Worm (Caenorhabditis elegans) whole organism, L4 larva: ENCODE measurements around the gene clik-1.

Source experiments
- F10B5.3 ChIP-seq: sonication (generic microtip); optimal IDR thresholded peaks from 2 replicates; lab custom pipeline; 2016; ENCODE audit warnings: mild to moderate bottlenecking, missing genetic modification characterization, missing compliant biosample characterization
- F49E8.2 ChIP-seq: sonication (generic microtip); optimal IDR thresholded peaks from 2 replicates; lab custom pipeline; 2016; ENCODE audit warnings: missing compliant biosample characterization, mild to moderate bottlenecking, missing genetic modification characterization, borderline replicate concordance
- Y5F2A.4 ChIP-seq: fragments of 200-800 bp; sonication (Bioruptor generic); optimal IDR thresholded peaks from 2 replicates; lab custom pipeline; 2018; ENCODE audit warnings: mild to moderate bottlenecking, missing genetic modification characterization, missing compliant biosample characterization
- Y75B8A.6 ChIP-seq: fragments of 200-800 bp; sonication (Bioruptor generic); IDR thresholded peaks from 2 replicates; pipeline ENCODE4 v1.3.6; 2022; ENCODE audit warnings: missing genetic modification reagents, missing genetic modification characterization, missing compliant biosample characterization
- aha-1 ChIP-seq: fragments of 150-350 bp; peaks from one replicate; lab custom pipeline; 2014; ENCODE audit warnings: missing biosample characterization, missing genetic modification characterization
- aly-2 ChIP-seq: sonication (generic microtip); optimal IDR thresholded peaks from 2 replicates; lab custom pipeline; 2018; ENCODE audit warnings: missing biosample characterization, missing genetic modification characterization
- ceh-32 ChIP-seq: sonication (generic microtip); optimal IDR thresholded peaks from 2 replicates; lab custom pipeline; 2016; ENCODE audit warnings: mild to moderate bottlenecking, missing genetic modification characterization, missing compliant biosample characterization; ENCODE audit not compliant: poor library complexity
- ceh-44 ChIP-seq: fragments of 200-800 bp; sonication (Bioruptor generic); IDR thresholded peaks from 2 replicates; pipeline ENCODE4 v1.3.6; 2022; ENCODE audit warnings: missing genetic modification reagents, missing genetic modification characterization, missing compliant biosample characterization
- ceh-62 ChIP-seq: sonication (generic microtip); optimal IDR thresholded peaks from 2 replicates; lab custom pipeline; 2017; ENCODE audit warnings: missing biosample characterization, missing genetic modification characterization
- ces-1 ChIP-seq: fragments of 150-350 bp; sonication (generic microtip); optimal IDR thresholded peaks from 4 replicates; lab custom pipeline; 2014; ENCODE audit warnings: missing biosample characterization, missing genetic modification reagents, missing genetic modification characterization
- daf-19 ChIP-seq: fragments of 200-800 bp; sonication (Bioruptor generic); conservative IDR thresholded peaks from 2 replicates; pipeline ENCODE4 v1.3.6; 2022; ENCODE audit warnings: missing genetic modification characterization, missing compliant biosample characterization
- dmd-6 ChIP-seq: fragments of 200-800 bp; sonication (Bioruptor generic); IDR thresholded peaks from 2 replicates; pipeline ENCODE4 v1.3.6; 2022; ENCODE audit warnings: missing genetic modification reagents, missing genetic modification characterization, missing compliant biosample characterization
- dmd-8 ChIP-seq: fragments of 200-800 bp; sonication (Bioruptor generic); IDR thresholded peaks from 2 replicates; pipeline ENCODE4 v1.3.6; 2022; ENCODE audit warnings: missing genetic modification characterization, missing compliant biosample characterization
- dve-1 ChIP-seq: sonication (generic microtip); optimal IDR thresholded peaks from 2 replicates; lab custom pipeline; 2017; ENCODE audit warnings: antibody characterized with exemption, mild to moderate bottlenecking, missing genetic modification characterization, missing compliant biosample characterization; ENCODE audit not compliant: insufficient read depth
- egl-27 ChIP-seq: sonication (generic microtip); optimal IDR thresholded peaks from 3 replicates; lab custom pipeline; 2017; ENCODE audit warnings: missing biosample characterization, missing genetic modification reagents, missing genetic modification characterization
- fos-1 ChIP-seq: fragments of 150-350 bp; optimal IDR thresholded peaks from 2 replicates; lab custom pipeline; 2014; ENCODE audit warnings: missing biosample characterization, missing genetic modification characterization
- hif-1 ChIP-seq, 2 experiments: sonication (generic microtip); optimal IDR thresholded peaks; 2 replicates each; lab custom pipeline; 2016 to 2017; ENCODE audit warnings: missing compliant biosample characterization in 2 of 2, missing genetic modification characterization in 2 of 2, missing genetic modification reagents in 2 of 2, missing genotype in 2 of 2, mild to moderate bottlenecking in 1 of 2
- hlh-30 ChIP-seq: sonication (generic microtip); optimal IDR thresholded peaks from 2 replicates; lab custom pipeline; 2017; ENCODE audit warnings: antibody characterized with exemption, mild to moderate bottlenecking, missing genetic modification characterization, missing compliant biosample characterization; ENCODE audit not compliant: insufficient read depth
- jun-1 ChIP-seq: fragments of 150-350 bp; optimal IDR thresholded peaks from 2 replicates; lab custom pipeline; 2014; ENCODE audit warnings: missing biosample characterization, missing genetic modification reagents, missing genetic modification characterization
- lim-7 ChIP-seq: fragments of 200-800 bp; sonication (Bioruptor generic); IDR thresholded peaks from 2 replicates; pipeline ENCODE4 v1.3.6; 2022; ENCODE audit warnings: missing genetic modification characterization, missing compliant biosample characterization
- lin-29 ChIP-seq: fragments of 200-800 bp; sonication (Bioruptor generic); IDR thresholded peaks from 2 replicates; pipeline ENCODE4 v1.3.6; 2022; ENCODE audit warnings: missing genetic modification reagents, missing genetic modification characterization, missing compliant biosample characterization
- lin-38 ChIP-seq: fragments of 200-800 bp; sonication (Bioruptor generic); IDR thresholded peaks from 2 replicates; pipeline ENCODE4 v1.3.6; 2022; ENCODE audit warnings: missing genetic modification reagents, missing genetic modification characterization, missing compliant biosample characterization
- lin-39 ChIP-seq: fragments of 150-350 bp; optimal IDR thresholded peaks from 2 replicates; lab custom pipeline; 2014; ENCODE audit warnings: missing biosample characterization, missing genetic modification reagents, missing genetic modification characterization
- lir-3 ChIP-seq: sonication (generic microtip); optimal IDR thresholded peaks from 2 replicates; lab custom pipeline; 2016; ENCODE audit warnings: mild to moderate bottlenecking, missing genetic modification characterization, missing compliant biosample characterization
- madf-5 ChIP-seq, 2 experiments: fragments of 200-800 bp; sonication (Bioruptor generic); IDR thresholded peaks; 2 replicates each; pipeline ENCODE4 v1.3.6; 2022; ENCODE audit warnings: missing compliant biosample characterization in 2 of 2, missing genetic modification characterization in 2 of 2
- madf-9 ChIP-seq: fragments of 200-800 bp; sonication (Bioruptor generic); conservative IDR thresholded peaks from 2 replicates; pipeline ENCODE4 v1.3.6; 2022; ENCODE audit warnings: missing genetic modification reagents, missing genetic modification characterization, missing compliant biosample characterization
- nhr-10 ChIP-seq: fragments of 150-350 bp; optimal IDR thresholded peaks from 2 replicates; lab custom pipeline; 2014; ENCODE audit warnings: missing biosample characterization, missing genetic modification characterization
- nhr-102 ChIP-seq: sonication (generic microtip); optimal IDR thresholded peaks from 2 replicates; lab custom pipeline; 2016; ENCODE audit warnings: mild to moderate bottlenecking, missing genetic modification characterization, moderate library complexity, missing compliant biosample characterization
- nhr-11 ChIP-seq: fragments of 150-350 bp; optimal IDR thresholded peaks from 2 replicates; lab custom pipeline; 2014; ENCODE audit warnings: missing biosample characterization, missing genetic modification characterization
- nhr-28 ChIP-seq: fragments of 150-350 bp; optimal IDR thresholded peaks from 2 replicates; lab custom pipeline; 2014; ENCODE audit warnings: missing biosample characterization, missing genetic modification characterization
- nhr-42 ChIP-seq: fragments of 200-800 bp; sonication (Bioruptor generic); IDR thresholded peaks from 2 replicates; pipeline ENCODE4 v1.3.6; 2022; ENCODE audit warnings: missing genetic modification characterization, missing compliant biosample characterization
- nhr-6 ChIP-seq: fragments of 150-350 bp; optimal IDR thresholded peaks from 2 replicates; lab custom pipeline; 2014; ENCODE audit warnings: missing biosample characterization, missing genetic modification characterization
- pha-4 ChIP-seq, 2 experiments: fragments of 150-350 bp in 1 of 2; fragments of 200-800 bp in 1 of 2; sonication (Bioruptor generic) in 1 of 2; IDR thresholded peaks in 1 of 2; optimal IDR thresholded peaks in 1 of 2; 2 replicates each; pipeline versions ENCODE4 v1.3.6 to Lab custom; 2014 to 2022; ENCODE audit warnings: missing genetic modification characterization in 2 of 2, missing genetic modification reagents in 2 of 2, missing biosample characterization in 1 of 2, missing compliant biosample characterization in 1 of 2
- saeg-2 ChIP-seq: fragments of 200-800 bp; sonication (Bioruptor generic); IDR thresholded peaks from 2 replicates; pipeline ENCODE4 v1.3.6; 2022; ENCODE audit warnings: missing genetic modification reagents, missing genetic modification characterization, missing compliant biosample characterization
- snpc-1.2 ChIP-seq: fragments of 200-800 bp; sonication (Bioruptor generic); IDR thresholded peaks from 2 replicates; pipeline ENCODE4 v1.3.6; 2022; ENCODE audit warnings: missing genetic modification reagents, missing genetic modification characterization, missing compliant biosample characterization
- spr-3 ChIP-seq: fragments of 200-800 bp; sonication (Bioruptor generic); optimal IDR thresholded peaks from 2 replicates; lab custom pipeline; 2018; ENCODE audit warnings: mild to moderate bottlenecking, missing genetic modification characterization, missing compliant biosample characterization
- tra-1 ChIP-seq: fragments of 200-800 bp; sonication (Bioruptor generic); IDR thresholded peaks from 2 replicates; pipeline ENCODE4 v1.3.6; 2022; ENCODE audit warnings: missing genetic modification reagents, missing genetic modification characterization, missing compliant biosample characterization
- unc-130 ChIP-seq: sonication (generic microtip); optimal IDR thresholded peaks from 2 replicates; lab custom pipeline; 2016; ENCODE audit warnings: missing genetic modification reagents, missing genetic modification characterization, missing compliant biosample characterization
- zag-1 ChIP-seq: fragments of 150-350 bp; optimal IDR thresholded peaks from 2 replicates; lab custom pipeline; 2014; ENCODE audit warnings: missing biosample characterization, missing genetic modification characterization
- zfp-3 ChIP-seq: fragments of 200-800 bp; sonication (Bioruptor generic); conservative IDR thresholded peaks from 2 replicates; pipeline ENCODE4 v1.3.6; 2022; ENCODE audit warnings: missing genetic modification reagents, missing genetic modification characterization, missing compliant biosample characterization
- zip-11 ChIP-seq: fragments of 200-800 bp; sonication (Bioruptor generic); IDR thresholded peaks from 2 replicates; pipeline ENCODE4 v1.3.6; 2022; ENCODE audit warnings: missing genetic modification characterization, missing compliant biosample characterization
- ztf-11 ChIP-seq: fragments of 150-350 bp; optimal IDR thresholded peaks from 2 replicates; lab custom pipeline; 2014; ENCODE audit warnings: missing biosample characterization, missing genetic modification characterization

The clik-1 gene

DNA sequence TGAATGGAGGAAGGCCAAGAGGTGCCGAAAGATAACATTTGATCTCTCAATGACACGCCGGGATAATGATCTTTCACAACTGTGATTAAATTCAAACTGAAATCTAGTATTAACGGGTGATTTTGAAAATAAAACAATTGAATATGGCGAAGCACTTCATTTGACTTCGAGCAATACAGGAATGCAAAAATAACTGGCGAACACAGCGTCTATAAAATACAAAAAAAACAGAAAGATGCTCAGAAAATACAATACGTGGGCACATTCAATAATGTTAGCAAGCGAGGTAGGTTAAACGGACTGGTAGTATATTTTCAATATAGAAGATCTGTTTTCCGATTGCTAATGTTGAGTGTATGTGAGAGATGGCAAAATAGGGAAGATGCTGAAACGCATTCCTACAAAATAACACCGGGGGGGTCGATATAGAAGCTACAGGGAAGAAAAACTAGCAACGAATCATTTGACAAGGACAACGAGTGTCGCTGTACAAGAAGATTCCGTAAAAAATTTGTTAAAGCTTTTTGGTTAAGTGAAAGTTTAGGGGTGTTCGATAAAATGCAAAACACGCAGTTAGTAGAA, 14.6 kb upstream of the clik-1 start (continued):
- no peak for TF ChIP-seq lin-29
- TF ChIP-seq F10B5.3 (tag; lab: Kevin White, UChicago) = no peak
- no peak for TF ChIP-seq lim-7 (GFP tag; lab: Robert Waterston, UW)
- TF ChIP-seq ztf-11 (tag; lab: Kevin White, UChicago) = no peak
- no peak for TF ChIP-seq zfp-3 (GFP tag; lab: Robert Waterston, UW)
- TF ChIP-seq jun-1 = no peak
- TF ChIP-seq dve-1 (tag; lab: Kevin White, UChicago) = no peak
- TF ChIP-seq zag-1 (tag; lab: Kevin White, UChicago) = no peak
- TF ChIP-seq dmd-8 (GFP tag; lab: Robert Waterston, UW) = 0 out of 2 replicates have a peak, but pooled peaks have one; percentile 40
- no peak for TF ChIP-seq snpc-1.2 (GFP tag; lab: Robert Waterston, UW)
- peak; percentile 61 for TF ChIP-seq unc-130 (GFP tag; lab: Kevin White, UChicago)
- TF ChIP-seq madf-5 (GFP tag; IDR thresholded peaks at IDR 0.05; lab: Robert Waterston, UW) = peak in 1 of 2 experiments; percentile 35; a peak in 1 of 4 replicates
- TF ChIP-seq Y5F2A.4 (GFP tag; lab: Kevin White, UChicago) = no peak
- TF ChIP-seq dmd-6 (GFP tag; lab: Robert Waterston, UW) = no peak
- no peak for TF ChIP-seq tra-1 (GFP tag; lab: Robert Waterston, UW)
- TF ChIP-seq saeg-2 (GFP tag; lab: Robert Waterston, UW) = no peak
- TF ChIP-seq nhr-102 (tag; lab: Kevin White, UChicago) = no peak
- TF ChIP-seq aha-1 (tag; lab: Kevin White, UChicago) = no peak
- no peak for TF ChIP-seq hif-1 (tag; optimal IDR thresholded peaks at IDR 0.05; lab: Kevin White, UChicago)
- 0 out of 2 replicates have a peak, but pooled peaks have one; percentile 16 for TF ChIP-seq pha-4 (GFP tag; IDR thresholded peaks at IDR 0.05; lab: Robert Waterston, UW)
- no peak for TF ChIP-seq pha-4 (tag; optimal IDR thresholded peaks at IDR 0.05; lab: Kevin White, UChicago)
- peak; percentile 21 for TF ChIP-seq F49E8.2 (tag; lab: Kevin White, UChicago)
- TF ChIP-seq aly-2 (tag; lab: Kevin White, UChicago) = no peak
- no peak for TF ChIP-seq Y75B8A.6 (GFP tag; lab: Robert Waterston, UW)

DNA sequence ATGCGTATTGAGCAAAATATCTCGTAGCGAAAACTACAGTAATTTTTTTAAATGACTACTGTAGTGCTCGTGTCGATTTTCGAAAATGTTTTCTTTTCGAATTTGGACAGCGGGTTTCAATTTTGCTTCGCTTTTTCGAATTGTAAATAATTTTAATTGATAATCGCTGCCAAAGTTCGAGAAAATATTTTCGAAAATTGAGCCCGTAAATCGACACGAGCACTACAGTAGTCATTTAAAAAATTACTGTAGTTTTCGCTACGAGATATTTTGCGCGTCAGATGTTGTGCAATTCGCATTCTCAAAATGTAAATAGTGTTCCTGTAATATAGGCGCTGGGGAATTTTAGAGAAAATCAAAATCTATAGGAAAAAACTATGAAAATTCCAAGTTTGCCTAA, 13.7 kb upstream of the clik-1 start:
- no peak for TF ChIP-seq nhr-11 (tag; lab: Kevin White, UChicago)
- no peak for TF ChIP-seq lim-7 (GFP tag; lab: Robert Waterston, UW)

DNA sequence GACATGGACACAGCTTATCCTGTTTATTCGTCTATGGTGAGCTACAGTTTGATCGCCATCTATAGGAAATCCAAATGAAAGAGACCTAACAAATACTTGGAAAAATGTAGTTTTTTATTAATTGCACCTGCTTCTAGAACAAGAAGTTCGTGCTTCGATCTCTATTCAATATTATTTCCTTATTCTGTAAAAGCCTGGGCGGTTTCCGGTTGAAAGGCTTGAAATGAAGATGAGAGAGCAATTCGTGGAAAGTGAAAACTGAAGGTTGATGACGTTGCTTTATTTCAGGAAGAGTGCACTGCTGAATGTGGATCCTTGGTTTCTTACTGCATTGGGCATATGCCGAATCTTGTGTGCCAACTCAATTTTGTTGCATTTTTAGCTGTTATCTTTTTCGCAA, 12.1 kb upstream of the clik-1 start:
- TF ChIP-seq aha-1 (tag; lab: Kevin White, UChicago) = peak; percentile 34
- TF ChIP-seq madf-9 = no peak

DNA sequence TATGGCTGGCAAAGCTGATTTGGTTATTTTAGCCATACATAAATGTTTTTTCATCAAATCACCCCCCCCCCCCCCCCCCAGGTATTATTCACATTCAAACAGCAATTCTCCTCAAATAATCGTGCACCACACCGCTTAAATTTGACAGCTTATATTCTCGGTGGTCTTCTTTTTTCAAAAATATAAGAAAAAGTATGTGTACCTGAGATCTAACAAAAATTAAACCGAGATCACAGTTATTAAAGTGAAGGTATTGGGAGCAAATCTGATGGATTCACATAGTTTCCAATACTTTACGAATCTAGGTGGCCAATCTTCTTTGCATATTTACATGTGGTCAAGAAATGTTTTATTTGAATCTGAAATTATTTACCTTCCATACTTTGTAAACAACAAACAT, 11.6 kb upstream of the clik-1 start, which contains the start of gene ZC404.15:
Gene ZC404.15, plus strand, starts transcription at position 301 of the 400 bp plus-strand sequence.
- peak; percentile 47 for TF ChIP-seq aha-1 (tag; lab: Kevin White, UChicago)
- TF ChIP-seq nhr-28 (tag; lab: Kevin White, UChicago) = no peak
- TF ChIP-seq F10B5.3 (tag; lab: Kevin White, UChicago) = no peak

DNA sequence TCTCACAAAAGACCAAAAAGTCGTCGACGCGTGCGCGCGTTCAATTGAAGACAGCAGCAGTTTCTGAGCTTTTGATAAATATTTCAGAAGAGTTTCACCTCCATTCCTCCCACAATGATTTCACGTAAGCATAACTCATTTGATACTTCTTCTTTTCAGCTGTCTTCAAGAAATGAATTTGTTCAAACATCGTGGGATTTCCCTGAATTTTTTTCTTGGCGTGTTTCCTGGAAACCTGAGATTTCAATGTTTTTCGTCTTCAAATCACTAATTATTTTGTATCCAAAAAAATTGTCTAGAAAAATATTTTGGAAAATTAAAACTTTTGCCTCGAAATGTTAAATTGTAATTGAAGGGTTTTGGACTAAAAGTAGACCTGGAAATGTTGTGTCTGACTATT, 9.9 kb upstream of the clik-1 start:
- TF ChIP-seq daf-19 (GFP tag; lab: Robert Waterston, UW) (no peak), ces-1 (GFP tag; lab: Kevin White, UChicago) (no peak), lin-39 (tag; lab: Kevin White, UChicago) (no peak), nhr-10 (tag; lab: Kevin White, UChicago) (no peak), egl-27 (tag; lab: Kevin White, UChicago) (no peak), ceh-44 (GFP tag; lab: Robert Waterston, UW) (no peak), ceh-32 (tag; lab: Kevin White, UChicago) (no peak), aha-1 (tag; lab: Kevin White, UChicago) (no peak), lir-3 (no peak), nhr-6 (tag; lab: Kevin White, UChicago) (no peak), hlh-30 (tag; lab: Kevin White, UChicago) (no peak), zip-11 (no peak), lin-38 (GFP tag; lab: Robert Waterston, UW) (no peak), nhr-42 (no peak), spr-3 (GFP tag; lab: Kevin White, UChicago) (no peak), fos-1 (tag; lab: Kevin White, UChicago) (no peak), snpc-1.2 (GFP tag; lab: Robert Waterston, UW) (no peak), ceh-62 (tag; lab: Kevin White, UChicago) (no peak)
